Worm (Caenorhabditis elegans): ENCODE data around the gene papl-1.
A peak's percentile ranks its signal among the peaks of the same experiment; 100 is the strongest.

The papl-1 gene

ce11 chrV:12796908-12797490 lies 37.4 kb upstream of the papl-1 start:
- TF ChIP-seq ztf-1 (GFP tag; conservative IDR thresholded peaks at IDR 0.05): no peak
- TF ChIP-seq F13H6.1 (tag; optimal IDR thresholded peaks at IDR 0.05): no peak
- no peak for TF ChIP-seq nhr-237 (tag; optimal IDR thresholded peaks at IDR 0.05)
- TF ChIP-seq nhr-77 (tag; optimal IDR thresholded peaks at IDR 0.05): no peak
- TF ChIP-seq ceh-82 (tag; optimal IDR thresholded peaks at IDR 0.05): no peak
- no peak for TF ChIP-seq unc-39 (tag; optimal IDR thresholded peaks at IDR 0.05)
- TF ChIP-seq ZK546.5 (tag; optimal IDR thresholded peaks at IDR 0.05): no peak
- TF ChIP-seq sem-4 (tag; optimal IDR thresholded peaks at IDR 0.05): no peak
- TF ChIP-seq fos-1 (tag; optimal IDR thresholded peaks at IDR 0.05): no peak
- TF ChIP-seq aly-2 (tag; optimal IDR thresholded peaks at IDR 0.05): no peak
- no peak for TF ChIP-seq nhr-11 (tag; optimal IDR thresholded peaks at IDR 0.05)
- no peak for TF ChIP-seq C34F6.9 (tag; optimal IDR thresholded peaks at IDR 0.05)
- TF ChIP-seq lin-39 (tag; optimal IDR thresholded peaks at IDR 0.05): no peak
- TF ChIP-seq lin-13 (GFP tag; optimal IDR thresholded peaks at IDR 0.05): no peak
- TF ChIP-seq blmp-1 (tag; optimal IDR thresholded peaks at IDR 0.05; ENCODE audit: insufficient read depth): no peak
- TF ChIP-seq unc-55 (GFP tag; optimal IDR thresholded peaks at IDR 0.05): no peak
- no peak for TF ChIP-seq R02D3.7 (tag; optimal IDR thresholded peaks at IDR 0.05)

ce11 chrV:12795927-12796326 lies 36.4 kb upstream of the papl-1 start:
- no peak for TF ChIP-seq ztf-1 (GFP tag; conservative IDR thresholded peaks at IDR 0.05)
- TF ChIP-seq elt-3 (tag; optimal IDR thresholded peaks at IDR 0.05): no peak

- no peak for TF ChIP-seq F13H6.1 (tag; optimal IDR thresholded peaks at IDR 0.05)
- TF ChIP-seq lin-13 (GFP tag; optimal IDR thresholded peaks at IDR 0.05): no peak
- TF ChIP-seq nhr-25 (tag; optimal IDR thresholded peaks at IDR 0.05): no peak
- peak; percentile 3 for TF ChIP-seq sma-9 (GFP tag; optimal IDR thresholded peaks at IDR 0.05)
- no peak for TF ChIP-seq sma-9 (tag; optimal IDR thresholded peaks at IDR 0.05)
- no peak for TF ChIP-seq ztf-11 (tag; optimal IDR thresholded peaks at IDR 0.05)
- TF ChIP-seq elt-3 (tag; optimal IDR thresholded peaks at IDR 0.05): no peak
- TF ChIP-seq lsy-2 (tag; optimal IDR thresholded peaks at IDR 0.05): no peak
- peak; percentile 12 for TF ChIP-seq fos-1 (tag; optimal IDR thresholded peaks at IDR 0.05)
- TF ChIP-seq nhr-23 (tag; optimal IDR thresholded peaks at IDR 0.05): no peak
Observed at ce11 chrV:12795196-12795595, 35.6 kb upstream of the papl-1 start, which contains the start of gene ugt-4. Gene ugt-4, minus strand, starts transcription at chrV:12795336.

ce11 chrV:12792752-12793151 lies 33.2 kb upstream of the papl-1 start, which contains the start of gene ugt-5:
Gene ugt-5, minus strand, starts transcription at chrV:12792965.
- TF ChIP-seq sma-3 (GFP tag; optimal IDR thresholded peaks at IDR 0.05) (no peak), nhr-12 (tag; optimal IDR thresholded peaks at IDR 0.05) (no peak), skn-1 (tag; optimal IDR thresholded peaks at IDR 0.05) (peak; percentile 78), fos-1 (tag; optimal IDR thresholded peaks at IDR 0.05) (peak; percentile 8), ZK546.5 (tag; optimal IDR thresholded peaks at IDR 0.05) (no peak)

- TF ChIP-seq fos-1 (tag; optimal IDR thresholded peaks at IDR 0.05) (no peak), nhr-11 (tag; optimal IDR thresholded peaks at IDR 0.05) (no peak), mab-5 (tag; optimal IDR thresholded peaks at IDR 0.05) (no peak), ztf-1 (GFP tag; conservative IDR thresholded peaks at IDR 0.05) (no peak), aly-2 (tag; optimal IDR thresholded peaks at IDR 0.05) (no peak), nhr-23 (tag; optimal IDR thresholded peaks at IDR 0.05) (no peak), mbf-1 (tag; optimal IDR thresholded peaks at IDR 0.05) (no peak), ztf-11 (tag; optimal IDR thresholded peaks at IDR 0.05) (no peak), ZK546.5 (tag; optimal IDR thresholded peaks at IDR 0.05) (no peak), sma-3 (GFP tag; optimal IDR thresholded peaks at IDR 0.05) (no peak), skn-1 (tag; optimal IDR thresholded peaks at IDR 0.05) (no peak), mdl-1 (tag; optimal IDR thresholded peaks at IDR 0.05) (no peak)
Observed at ce11 chrV:12790188-12790587, 30.6 kb upstream of the papl-1 start, which contains the start of gene srbc-43. Gene srbc-43, minus strand, starts transcription at chrV:12790518.

ce11 chrV:12788451-12788850 lies 28.9 kb upstream of the papl-1 start, which contains the start of gene srbc-44:
Gene srbc-44, minus strand, starts transcription at chrV:12788551.
- TF ChIP-seq ama-1 (optimal IDR thresholded peaks at IDR 0.05) (no peak), mbf-1 (tag; optimal IDR thresholded peaks at IDR 0.05) (no peak), F13H6.1 (tag; optimal IDR thresholded peaks at IDR 0.05) (no peak), aly-2 (tag; optimal IDR thresholded peaks at IDR 0.05) (no peak), lin-13 (GFP tag; optimal IDR thresholded peaks at IDR 0.05) (no peak), R02D3.7 (tag; optimal IDR thresholded peaks at IDR 0.05) (no peak), elt-1 (tag; optimal IDR thresholded peaks at IDR 0.05) (no peak), nhr-10 (tag; optimal IDR thresholded peaks at IDR 0.05) (no peak), nhr-77 (tag; optimal IDR thresholded peaks at IDR 0.05) (no peak), blmp-1 (tag; optimal IDR thresholded peaks at IDR 0.05; ENCODE audit: insufficient read depth) (no peak), unc-62 (GFP tag; optimal IDR thresholded peaks at IDR 0.05) (no peak), snpc-4 (tag; optimal IDR thresholded peaks at IDR 0.05) (no peak), dmd-4 (tag; optimal IDR thresholded peaks at IDR 0.05) (no peak), unc-39 (tag; optimal IDR thresholded peaks at IDR 0.05) (no peak), ceh-82 (tag; optimal IDR thresholded peaks at IDR 0.05) (no peak), nhr-12 (tag; optimal IDR thresholded peaks at IDR 0.05) (no peak), nhr-25 (tag; optimal IDR thresholded peaks at IDR 0.05) (no peak), sem-4 (tag; optimal IDR thresholded peaks at IDR 0.05) (no peak), nhr-129 (tag; optimal IDR thresholded peaks at IDR 0.05) (no peak)
